Fruit fly (Drosophila melanogaster) whole organism, embryonic: ENCODE measurements around the gene CG44142.
A peak's percentile ranks its signal among the peaks of the same experiment; 100 is the strongest.

ENCODE experiments used
- Adf1 ChIP-seq: fragments of 200-800 bp; sonication (Bioruptor generic); IDR thresholded peaks from 2 replicates; pipeline ENCODE4 v1.3.6; 2022; ENCODE audit warnings: missing biosample characterization, missing genetic modification characterization
- Bgb ChIP-seq: fragments of 200-800 bp; sonication (Bioruptor generic); IDR thresholded peaks from 2 replicates; pipeline ENCODE4 v1.3.6; 2022; ENCODE audit warnings: missing biosample characterization, missing genetic modification characterization; ENCODE audit not compliant: partially characterized antibody
- CG10565 ChIP-seq: fragments of 200-800 bp; sonication (Bioruptor generic); optimal IDR thresholded peaks from 3 replicates; lab custom pipeline; 2016; ENCODE audit warnings: missing biosample characterization, mild to moderate bottlenecking, missing genetic modification characterization
- CG11695 ChIP-seq: fragments of 200-800 bp; sonication (Bioruptor generic); IDR thresholded peaks from 3 replicates; pipeline ENCODE4 v1.3.6; 2022; ENCODE audit warnings: missing biosample characterization, missing genetic modification characterization
- CG12659 ChIP-seq: fragments of 200-800 bp; sonication (Bioruptor generic); optimal IDR thresholded peaks from 3 replicates; lab custom pipeline; 2017; ENCODE audit warnings: mild to moderate bottlenecking, missing biosample characterization, missing genetic modification reagents, missing genetic modification characterization
- CG12769 ChIP-seq: fragments of 200-800 bp; sonication (Bioruptor generic); optimal IDR thresholded peaks from 2 replicates; lab custom pipeline; 2019; ENCODE audit warnings: missing biosample characterization, mild to moderate bottlenecking, missing genetic modification characterization, moderate library complexity
- CG13775 ChIP-seq: fragments of 200-800 bp; sonication (Bioruptor generic); optimal IDR thresholded peaks from 3 replicates; lab custom pipeline; 2017; ENCODE audit warnings: missing biosample characterization, mild to moderate bottlenecking, missing genetic modification characterization
- CG13894 ChIP-seq: fragments of 200-800 bp; sonication (Bioruptor generic); optimal IDR thresholded peaks from 3 replicates; lab custom pipeline; 2018; ENCODE audit warnings: missing biosample characterization, mild to moderate bottlenecking, missing genetic modification characterization, moderate library complexity
- CG17912 ChIP-seq: fragments of 200-800 bp; sonication (Bioruptor generic); optimal IDR thresholded peaks from 2 replicates; lab custom pipeline; 2018; ENCODE audit warnings: missing biosample characterization, mild to moderate bottlenecking, missing genetic modification characterization
- CG1832 ChIP-seq: fragments of 200-800 bp; sonication (Bioruptor generic); optimal IDR thresholded peaks from 2 replicates; lab custom pipeline; 2017; ENCODE audit warnings: missing biosample characterization, mild to moderate bottlenecking, missing genetic modification characterization, inconsistent platforms
- CG18619 ChIP-seq: fragments of 200-800 bp; sonication (Bioruptor generic); optimal IDR thresholded peaks from 3 replicates; lab custom pipeline; 2017; ENCODE audit warnings: missing biosample characterization, mild to moderate bottlenecking, missing genetic modification characterization
- CG3065 ChIP-seq: fragments of 200-800 bp; sonication (Bioruptor generic); optimal IDR thresholded peaks from 2 replicates; lab custom pipeline; 2016; ENCODE audit warnings: missing biosample characterization, missing genetic modification characterization
- CG32767 ChIP-seq: fragments of 200-800 bp; sonication (Bioruptor generic); IDR thresholded peaks from 2 replicates; pipeline ENCODE4 v1.3.6; 2022; ENCODE audit warnings: missing biosample characterization, missing genetic modification characterization
- CG6791 ChIP-seq: fragments of 200-800 bp; sonication (Bioruptor generic); IDR thresholded peaks from 3 replicates; pipeline ENCODE4 v1.3.6; 2022; ENCODE audit warnings: missing biosample characterization, missing genetic modification characterization; ENCODE audit not compliant: partially characterized antibody
- CG6813 ChIP-seq: fragments of 200-800 bp; sonication (Bioruptor generic); optimal IDR thresholded peaks from 2 replicates; lab custom pipeline; 2017; ENCODE audit warnings: missing biosample characterization, missing genetic modification characterization, mild to moderate bottlenecking, moderate library complexity, missing genetic modification reagents
- CG8944 ChIP-seq: fragments of 200-800 bp; sonication (Bioruptor generic); optimal IDR thresholded peaks from 3 replicates; lab custom pipeline; 2016; ENCODE audit warnings: missing biosample characterization, missing genetic modification characterization
- Camta ChIP-seq: fragments of 200-800 bp; sonication (Bioruptor generic); optimal IDR thresholded peaks from 2 replicates; lab custom pipeline; 2016; ENCODE audit warnings: missing biosample characterization, missing genetic modification characterization
- CoRest ChIP-seq: fragments of 200-800 bp; sonication (Bioruptor generic); optimal IDR thresholded peaks from 3 replicates; lab custom pipeline; 2018; ENCODE audit warnings: missing biosample characterization, mild to moderate bottlenecking, missing genetic modification characterization, moderate library complexity
- Deaf1 ChIP-seq: fragments of 200-800 bp; optimal IDR thresholded peaks from 3 replicates; lab custom pipeline; 2019; ENCODE audit warnings: missing biosample characterization, mild to moderate bottlenecking, missing genetic modification characterization, moderate library complexity
- Eip74EF ChIP-seq, 2 experiments: fragments of 200-800 bp in 1 of 2; fragments of >200 bp in 1 of 2; sonication (Bioruptor generic) in 1 of 2; optimal IDR thresholded peaks; 2 replicates each; lab custom pipeline; 2017 to 2019; ENCODE audit warnings: missing biosample characterization in 2 of 2, missing genetic modification characterization in 2 of 2, mild to moderate bottlenecking in 1 of 2, moderate library complexity in 1 of 2
- Ets97D ChIP-seq: fragments of 200-800 bp; sonication (Bioruptor generic); optimal IDR thresholded peaks from 3 replicates; lab custom pipeline; 2016; ENCODE audit warnings: missing biosample characterization, missing genetic modification characterization
- HLH54F ChIP-seq: fragments of 200-800 bp; sonication (Bioruptor generic); optimal IDR thresholded peaks from 3 replicates; lab custom pipeline; 2016; ENCODE audit warnings: missing biosample characterization, missing genetic modification characterization
- Hmr ChIP-seq: fragments of 200-800 bp; sonication (Bioruptor generic); optimal IDR thresholded peaks from 3 replicates; lab custom pipeline; 2017; ENCODE audit warnings: mild to moderate bottlenecking, missing biosample characterization, missing genetic modification reagents, missing genetic modification characterization
- Hsf ChIP-seq: fragments of 200-800 bp; sonication (Bioruptor generic); optimal IDR thresholded peaks from 3 replicates; lab custom pipeline; 2016; ENCODE audit warnings: missing biosample characterization, missing genetic modification characterization
- Jarid2 ChIP-seq: fragments of 200-800 bp; sonication (Bioruptor generic); optimal IDR thresholded peaks from 3 replicates; lab custom pipeline; 2017; ENCODE audit warnings: mild to moderate bottlenecking, missing biosample characterization, missing genetic modification reagents, missing genetic modification characterization
- Lhr ChIP-seq: fragments of 200-800 bp; sonication (Bioruptor generic); optimal IDR thresholded peaks from 3 replicates; lab custom pipeline; 2017; ENCODE audit warnings: mild to moderate bottlenecking, missing biosample characterization, missing genetic modification reagents, missing genetic modification characterization
- Mes4 ChIP-seq: fragments of 200-800 bp; sonication (Bioruptor generic); optimal IDR thresholded peaks from 2 replicates; lab custom pipeline; 2016; ENCODE audit warnings: missing biosample characterization, missing genetic modification characterization
- NK7.1 ChIP-seq: fragments of 200-800 bp; sonication (Bioruptor generic); optimal IDR thresholded peaks from 3 replicates; lab custom pipeline; 2016; ENCODE audit warnings: missing biosample characterization, missing genetic modification characterization
- Oaz ChIP-seq: fragments of 200-800 bp; sonication (Bioruptor generic); IDR thresholded peaks from 2 replicates; pipeline ENCODE4 v1.3.6; 2022; ENCODE audit warnings: missing biosample characterization, missing genetic modification characterization
- PHDP ChIP-seq: fragments of 200-800 bp; sonication (Bioruptor generic); optimal IDR thresholded peaks from 3 replicates; lab custom pipeline; 2018; ENCODE audit warnings: missing biosample characterization, mild to moderate bottlenecking, missing genetic modification characterization, moderate library complexity
- Rfx ChIP-seq: fragments of 200-800 bp; sonication (Bioruptor generic); IDR thresholded peaks from 2 replicates; pipeline ENCODE4 v1.3.6; 2022; ENCODE audit warnings: missing biosample characterization, missing genetic modification characterization
- Side ChIP-seq: fragments of 200-800 bp; sonication (Bioruptor generic); optimal IDR thresholded peaks from 2 replicates; lab custom pipeline; 2016; ENCODE audit warnings: missing biosample characterization, missing genetic modification characterization
- abd-A ChIP-seq: fragments of 200-800 bp; sonication (Bioruptor generic); optimal IDR thresholded peaks from 3 replicates; lab custom pipeline; 2019; ENCODE audit warnings: missing biosample characterization, mild to moderate bottlenecking, missing genetic modification characterization, moderate library complexity
- ap ChIP-seq: fragments of 200-800 bp; sonication (Bioruptor generic); IDR thresholded peaks from 2 replicates; pipeline ENCODE4 v1.3.6; 2022; ENCODE audit warnings: missing biosample characterization, missing genetic modification characterization
- chinmo ChIP-seq: fragments of 200-800 bp; sonication (Bioruptor generic); IDR thresholded peaks from 4 replicates; pipeline ENCODE4 v1.3.6; 2022; ENCODE audit warnings: missing biosample characterization, missing genetic modification characterization; ENCODE audit not compliant: partially characterized antibody
- fd3F ChIP-seq: fragments of 200-800 bp; sonication (Bioruptor generic); optimal IDR thresholded peaks from 2 replicates; lab custom pipeline; 2018; ENCODE audit warnings: missing biosample characterization, mild to moderate bottlenecking, missing genetic modification characterization, moderate library complexity
- gce ChIP-seq: fragments of 200-800 bp; sonication (Bioruptor generic); IDR thresholded peaks from 3 replicates; pipeline ENCODE4 v1.3.6; 2022; ENCODE audit warnings: missing biosample characterization, missing genetic modification characterization
- kay ChIP-seq: fragments of 200-800 bp; sonication (Bioruptor generic); optimal IDR thresholded peaks from 2 replicates; lab custom pipeline; 2016; ENCODE audit warnings: missing biosample characterization, missing genetic modification characterization
- klu ChIP-seq: fragments of 200-800 bp; sonication (Bioruptor generic); IDR thresholded peaks from 2 replicates; pipeline ENCODE4 v1.3.6; 2022; ENCODE audit warnings: missing biosample characterization, missing genetic modification characterization
- mam ChIP-seq: fragments of 200-800 bp; sonication (Bioruptor generic); optimal IDR thresholded peaks from 3 replicates; lab custom pipeline; 2016; ENCODE audit warnings: missing biosample characterization, missing genetic modification characterization
- oc ChIP-seq: fragments of 200-800 bp; sonication (Bioruptor generic); optimal IDR thresholded peaks from 2 replicates; lab custom pipeline; 2018; ENCODE audit warnings: missing biosample characterization, mild to moderate bottlenecking, missing genetic modification characterization, moderate library complexity
- odd ChIP-seq: fragments of 200-800 bp; sonication (Bioruptor generic); optimal IDR thresholded peaks from 2 replicates; lab custom pipeline; 2017; ENCODE audit warnings: missing biosample characterization, mild to moderate bottlenecking, missing genetic modification characterization
- scrt ChIP-seq: fragments of 200-800 bp; sonication (Bioruptor generic); optimal IDR thresholded peaks from 2 replicates; lab custom pipeline; 2018; ENCODE audit warnings: missing biosample characterization, mild to moderate bottlenecking, missing genetic modification characterization, moderate library complexity
- sd ChIP-seq: fragments of 200-800 bp; sonication (Bioruptor generic); optimal IDR thresholded peaks from 3 replicates; lab custom pipeline; 2018; ENCODE audit warnings: missing biosample characterization, mild to moderate bottlenecking, missing genetic modification characterization, moderate library complexity
- trem ChIP-seq: fragments of 200-800 bp; optimal IDR thresholded peaks from 3 replicates; lab custom pipeline; 2019; ENCODE audit warnings: missing biosample characterization, mild to moderate bottlenecking, missing genetic modification characterization, moderate library complexity
- yki ChIP-seq: fragments of >200 bp; optimal IDR thresholded peaks from 3 replicates; lab custom pipeline; 2018
- zf30C ChIP-seq: fragments of 200-800 bp; sonication (Bioruptor generic); optimal IDR thresholded peaks from 3 replicates; lab custom pipeline; 2018; ENCODE audit warnings: missing biosample characterization, mild to moderate bottlenecking, missing genetic modification characterization

The CG44142 gene

dm6 chr3R:13334007-13334406 is 21.0 kb upstream of the CG44142 start, which contains the start of gene PK2-R2:
Gene PK2-R2, minus strand, starts transcription at chr3R:13334166.
- 0 out of 2 replicates have a peak, but pooled peaks have one; percentile 11 for TF ChIP-seq Bgb (GFP tag; lab: Robert Waterston, UW)
- no peak for TF ChIP-seq Hmr (GFP tag; lab: Kevin White, UChicago)
- TF ChIP-seq Jarid2 (GFP tag; lab: Kevin White, UChicago) = peak; percentile 2
- peak; percentile 15 for TF ChIP-seq CG12769
- peak; percentile 56 for TF ChIP-seq CG13894
- TF ChIP-seq Deaf1 = peak; percentile 90
- no peak for TF ChIP-seq klu (GFP tag; lab: Robert Waterston, UW)
- no peak for TF ChIP-seq Eip74EF (GFP tag; optimal IDR thresholded peaks at IDR 0.05; lab: Kevin White, UChicago)
- TF ChIP-seq CG10565 (GFP tag; lab: Kevin White, UChicago) = no peak
- TF ChIP-seq ap = no peak
- TF ChIP-seq abd-A (tag; lab: Kevin White, UChicago) = peak; percentile 23
- peak; percentile 79 for TF ChIP-seq Adf1 (GFP tag; lab: Robert Waterston, UW)
- TF ChIP-seq scrt = peak; percentile 83
- TF ChIP-seq chinmo (GFP tag; lab: Robert Waterston, UW) = 0 out of 4 replicates have a peak, but pooled peaks have one; percentile 36

dm6 chr3R:13333031-13333430 is 20.0 kb upstream of the CG44142 start:
- TF ChIP-seq CG11695 (GFP tag; lab: Robert Waterston, UW) (no peak), kay (no peak), abd-A (tag; lab: Kevin White, UChicago) (peak; percentile 57), sd (tag; lab: Kevin White, UChicago) (peak; percentile 81), yki (lab: Kevin White, UChicago) (no peak), HLH54F (GFP tag; lab: Kevin White, UChicago) (no peak), CG13894 (peak; percentile 2), CG3065 (GFP tag; lab: Kevin White, UChicago) (no peak), CG6791 (GFP tag; lab: Robert Waterston, UW) (no peak), chinmo (GFP tag; lab: Robert Waterston, UW) (peak; percentile 80; the same call in 2 of the 4 replicates), Side (GFP tag; lab: Kevin White, UChicago) (no peak), odd (GFP tag; lab: Kevin White, UChicago) (no peak), Camta (no peak)

DNA sequence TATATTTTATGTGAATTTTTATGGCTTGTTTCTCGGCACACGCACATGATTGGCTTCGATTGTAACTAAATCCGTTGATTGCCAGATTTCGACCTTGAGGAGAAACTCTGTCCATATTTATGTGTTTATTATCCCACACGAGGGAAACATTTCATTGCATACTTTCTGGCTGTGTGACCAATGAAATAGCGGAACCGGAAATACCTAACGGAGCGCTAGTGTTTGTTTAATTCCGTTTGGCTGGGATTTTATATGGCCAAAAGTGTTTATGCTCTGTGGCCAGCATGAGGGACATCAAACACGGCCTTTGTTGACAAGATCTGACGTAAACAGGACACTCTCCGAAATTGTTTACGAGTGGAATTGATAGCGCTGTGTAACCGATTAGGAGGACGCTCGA is 6.9 kb upstream of the CG44142 start:
- TF ChIP-seq zf30C (GFP tag; lab: Kevin White, UChicago) = no peak
- TF ChIP-seq CG1832 (GFP tag; lab: Kevin White, UChicago) = no peak
- peak; percentile 15 for TF ChIP-seq fd3F
- TF ChIP-seq CG6813 = peak; percentile 20
- TF ChIP-seq CoRest = peak; percentile 2
- peak; percentile 16 for TF ChIP-seq CG13775 (GFP tag; lab: Kevin White, UChicago)
- peak; percentile 4 for TF ChIP-seq Hsf
- 0 out of 2 replicates have a peak, but pooled peaks have one; percentile 39 for TF ChIP-seq CG32767 (GFP tag; lab: Robert Waterston, UW)
- peak; percentile 6 for TF ChIP-seq oc (tag; lab: Kevin White, UChicago)
- TF ChIP-seq NK7.1 (GFP tag; lab: Kevin White, UChicago) = peak; percentile 12
- TF ChIP-seq Mes4 (GFP tag; lab: Kevin White, UChicago) = peak; percentile 30
- no peak for TF ChIP-seq trem (tag; lab: Kevin White, UChicago)
- peak; percentile 96 for TF ChIP-seq Ets97D
- TF ChIP-seq Oaz (GFP tag; lab: Robert Waterston, UW) = 0 out of 2 replicates have a peak, but pooled peaks have one; percentile 20
- TF ChIP-seq Rfx (GFP tag; lab: Robert Waterston, UW) = peak; percentile 24; the same call in 1 of the 2 replicates
- peak in 1 of 2 experiments; percentile 23 for TF ChIP-seq Eip74EF (GFP tag; optimal IDR thresholded peaks at IDR 0.05; lab: Kevin White, UChicago)
- peak; percentile 69; the same call in 2 of the 3 replicates for TF ChIP-seq gce (GFP tag; lab: Robert Waterston, UW)
- TF ChIP-seq CG17912 (GFP tag; lab: Kevin White, UChicago) = peak; percentile 8
- peak; percentile 52 for TF ChIP-seq PHDP (tag; lab: Kevin White, UChicago)
- TF ChIP-seq Lhr (GFP tag; lab: Kevin White, UChicago) = peak; percentile 4
- TF ChIP-seq CG8944 (GFP tag; lab: Kevin White, UChicago) = no peak
- peak; percentile 8 for TF ChIP-seq CG12659 (GFP tag; lab: Kevin White, UChicago)
- no peak for TF ChIP-seq mam (GFP tag; lab: Kevin White, UChicago)
- TF ChIP-seq CG18619 (GFP tag; lab: Kevin White, UChicago) = peak; percentile 21
